Fruit fly (Drosophila melanogaster) whole organism, embryonic: ENCODE measurements around the gene CG13086.
A peak's percentile ranks its signal among the peaks of the same experiment; 100 is the strongest.

ENCODE experiments used
- BEAF-32 ChIP-seq: fragments of 200-800 bp; sonication (Bioruptor generic); optimal IDR thresholded peaks from 3 replicates; lab custom pipeline; 2017; ENCODE audit warnings: missing biosample characterization, missing genetic modification characterization, mild to moderate bottlenecking, moderate library complexity, missing genetic modification reagents
- CG10366 ChIP-seq: fragments of 200-800 bp; sonication (Bioruptor generic); IDR thresholded peaks from 2 replicates; pipeline ENCODE4 v1.3.6; 2022; ENCODE audit warnings: missing biosample characterization, missing genetic modification characterization
- CG11247 ChIP-seq: fragments of 200-800 bp; sonication (Bioruptor generic); IDR thresholded peaks from 2 replicates; pipeline ENCODE4 v1.3.6; 2022; ENCODE audit warnings: missing biosample characterization, missing genetic modification characterization
- CG11696 ChIP-seq: fragments of 200-800 bp; sonication (Bioruptor generic); IDR thresholded peaks from 2 replicates; pipeline ENCODE4 v1.3.6; 2022; ENCODE audit warnings: missing biosample characterization, missing genetic modification characterization
- CG12071 ChIP-seq: fragments of 200-800 bp; sonication (Bioruptor generic); optimal IDR thresholded peaks from 3 replicates; lab custom pipeline; 2018; ENCODE audit warnings: missing biosample characterization, mild to moderate bottlenecking, missing genetic modification characterization
- CG13775 ChIP-seq: fragments of 200-800 bp; sonication (Bioruptor generic); optimal IDR thresholded peaks from 3 replicates; lab custom pipeline; 2017; ENCODE audit warnings: missing biosample characterization, mild to moderate bottlenecking, missing genetic modification characterization
- CG15479 ChIP-seq: fragments of 200-800 bp; sonication (Bioruptor generic); optimal IDR thresholded peaks from 3 replicates; lab custom pipeline; 2019; ENCODE audit warnings: missing biosample characterization, mild to moderate bottlenecking, missing genetic modification characterization, moderate library complexity
- CG15696 ChIP-seq: fragments of 200-800 bp; sonication (Bioruptor generic); optimal IDR thresholded peaks from 2 replicates; lab custom pipeline; 2019; ENCODE audit warnings: missing biosample characterization, mild to moderate bottlenecking, missing genetic modification characterization, moderate library complexity
- CG17912 ChIP-seq: fragments of 200-800 bp; sonication (Bioruptor generic); optimal IDR thresholded peaks from 2 replicates; lab custom pipeline; 2018; ENCODE audit warnings: missing biosample characterization, mild to moderate bottlenecking, missing genetic modification characterization
- CG2678 ChIP-seq: fragments of 200-800 bp; sonication (Bioruptor generic); optimal IDR thresholded peaks from 3 replicates; lab custom pipeline; 2019; ENCODE audit warnings: missing biosample characterization, mild to moderate bottlenecking, missing genetic modification characterization, moderate library complexity
- CG30020 ChIP-seq: fragments of 200-800 bp; optimal IDR thresholded peaks from 2 replicates; lab custom pipeline; 2019; ENCODE audit warnings: missing biosample characterization, mild to moderate bottlenecking, missing genetic modification characterization, moderate library complexity
- CG3163 ChIP-seq: fragments of 200-800 bp; sonication (Bioruptor generic); optimal IDR thresholded peaks from 3 replicates; lab custom pipeline; 2016; ENCODE audit warnings: missing biosample characterization, missing genetic modification characterization
- CG3726 ChIP-seq: fragments of 200-800 bp; sonication (Bioruptor generic); IDR thresholded peaks from 3 replicates; pipeline ENCODE4, ENCODE4 v1.3.6; 2022; ENCODE audit warnings: missing biosample characterization, missing genetic modification characterization
- CG3995 ChIP-seq: fragments of 200-800 bp; sonication (Bioruptor generic); optimal IDR thresholded peaks from 3 replicates; lab custom pipeline; 2016; ENCODE audit warnings: missing biosample characterization, missing genetic modification characterization
- CG43689 ChIP-seq: fragments of 200-800 bp; sonication (Bioruptor generic); IDR thresholded peaks from 2 replicates; pipeline ENCODE4 v1.3.6; 2022; ENCODE audit warnings: missing biosample characterization, missing genetic modification characterization
- CG4707 ChIP-seq: fragments of 200-800 bp; sonication (Bioruptor generic); optimal IDR thresholded peaks from 2 replicates; lab custom pipeline; 2018; ENCODE audit warnings: missing biosample characterization, mild to moderate bottlenecking, missing genetic modification characterization, moderate library complexity
- CG6654 ChIP-seq: fragments of 200-800 bp; sonication (Bioruptor generic); optimal IDR thresholded peaks from 2 replicates; lab custom pipeline; 2017; ENCODE audit warnings: missing biosample characterization, mild to moderate bottlenecking, missing genetic modification characterization
- CG7839 ChIP-seq: fragments of 200-800 bp; sonication (Bioruptor generic); optimal IDR thresholded peaks from 3 replicates; lab custom pipeline; 2018; ENCODE audit warnings: missing biosample characterization, mild to moderate bottlenecking, missing genetic modification characterization, moderate library complexity
- CG8765 ChIP-seq: fragments of 200-800 bp; sonication (Bioruptor generic); IDR thresholded peaks from 2 replicates; pipeline ENCODE4 v1.3.6; 2022; ENCODE audit warnings: missing biosample characterization, missing genetic modification characterization
- CG8944 ChIP-seq: fragments of 200-800 bp; sonication (Bioruptor generic); optimal IDR thresholded peaks from 3 replicates; lab custom pipeline; 2016; ENCODE audit warnings: missing biosample characterization, missing genetic modification characterization
- Camta ChIP-seq: fragments of 200-800 bp; sonication (Bioruptor generic); optimal IDR thresholded peaks from 2 replicates; lab custom pipeline; 2016; ENCODE audit warnings: missing biosample characterization, missing genetic modification characterization
- Dip2 ChIP-seq: fragments of 200-800 bp; sonication (Bioruptor generic); IDR thresholded peaks from 2 replicates; pipeline ENCODE4 v1.3.6; 2022; ENCODE audit warnings: missing biosample characterization, missing genetic modification characterization
- Dp ChIP-seq: fragments of 200-800 bp; sonication (Bioruptor generic); optimal IDR thresholded peaks from 2 replicates; lab custom pipeline; 2018; ENCODE audit warnings: missing biosample characterization, mild to moderate bottlenecking, missing genetic modification characterization, moderate library complexity
- Fer1 ChIP-seq: fragments of 200-800 bp; sonication (Bioruptor generic); optimal IDR thresholded peaks from 2 replicates; lab custom pipeline; 2017; ENCODE audit warnings: missing biosample characterization, mild to moderate bottlenecking, missing genetic modification characterization
- GATAe ChIP-seq: fragments of 200-800 bp; sonication (Bioruptor generic); conservative IDR thresholded peaks from 2 replicates; pipeline ENCODE4 v1.3.6; 2022; ENCODE audit warnings: missing biosample characterization, missing genetic modification characterization
- HHEX ChIP-seq: fragments of 200-800 bp; sonication (Bioruptor generic); optimal IDR thresholded peaks from 3 replicates; lab custom pipeline; 2017; ENCODE audit warnings: missing biosample characterization, mild to moderate bottlenecking, missing genetic modification characterization, missing genetic modification reagents
- HLH54F ChIP-seq: fragments of 200-800 bp; sonication (Bioruptor generic); optimal IDR thresholded peaks from 3 replicates; lab custom pipeline; 2016; ENCODE audit warnings: missing biosample characterization, missing genetic modification characterization
- HmgZ ChIP-seq: fragments of 200-800 bp; sonication (Bioruptor generic); optimal IDR thresholded peaks from 2 replicates; lab custom pipeline; 2018; ENCODE audit warnings: missing biosample characterization, mild to moderate bottlenecking, missing genetic modification characterization
- Jarid2 ChIP-seq: fragments of 200-800 bp; sonication (Bioruptor generic); optimal IDR thresholded peaks from 3 replicates; lab custom pipeline; 2017; ENCODE audit warnings: mild to moderate bottlenecking, missing biosample characterization, missing genetic modification reagents, missing genetic modification characterization
- Mes4 ChIP-seq: fragments of 200-800 bp; sonication (Bioruptor generic); optimal IDR thresholded peaks from 2 replicates; lab custom pipeline; 2016; ENCODE audit warnings: missing biosample characterization, missing genetic modification characterization
- Nf-YC ChIP-seq: fragments of 200-800 bp; optimal IDR thresholded peaks from 3 replicates; lab custom pipeline; 2019; ENCODE audit warnings: missing biosample characterization, mild to moderate bottlenecking, missing genetic modification characterization, moderate library complexity
- Sin3A ChIP-seq: fragments of >200 bp; optimal IDR thresholded peaks from 2 replicates; lab custom pipeline; 2018
- Usf ChIP-seq: fragments of 200-800 bp; sonication (Bioruptor generic); optimal IDR thresholded peaks from 2 replicates; lab custom pipeline; 2017; ENCODE audit warnings: missing genotype, missing biosample characterization, missing genetic modification characterization
- ab ChIP-seq: fragments of 200-800 bp; sonication (Bioruptor generic); optimal IDR thresholded peaks from 2 replicates; lab custom pipeline; 2016; ENCODE audit warnings: missing biosample characterization, missing genetic modification characterization
- amos ChIP-seq: fragments of 200-800 bp; sonication (Bioruptor generic); IDR thresholded peaks from 2 replicates; pipeline ENCODE4 v1.3.6; 2022; ENCODE audit warnings: missing biosample characterization, missing genetic modification characterization; ENCODE audit not compliant: partially characterized antibody
- caup ChIP-seq: fragments of 200-800 bp; sonication (Bioruptor generic); optimal IDR thresholded peaks from 3 replicates; lab custom pipeline; 2017; ENCODE audit warnings: missing biosample characterization, mild to moderate bottlenecking, missing genetic modification characterization, moderate library complexity; ENCODE audit not compliant: severe bottlenecking
- cwo ChIP-seq: fragments of 200-800 bp; sonication (Bioruptor generic); optimal IDR thresholded peaks from 3 replicates; lab custom pipeline; 2017; ENCODE audit warnings: missing biosample characterization, missing genetic modification characterization, mild to moderate bottlenecking, moderate library complexity, missing genetic modification reagents
- dimm ChIP-seq: fragments of 200-800 bp; sonication (Bioruptor generic); IDR thresholded peaks from 2 replicates; pipeline ENCODE4 v1.3.6; 2022; ENCODE audit warnings: missing biosample characterization, missing genetic modification characterization
- fd96Cb ChIP-seq: fragments of 200-800 bp; sonication (Bioruptor generic); optimal IDR thresholded peaks from 2 replicates; lab custom pipeline; 2018; ENCODE audit warnings: missing biosample characterization, mild to moderate bottlenecking, missing genetic modification characterization, moderate library complexity
- fru ChIP-seq: fragments of >200 bp; optimal IDR thresholded peaks from 2 replicates; lab custom pipeline; 2017
- ftz-f1 ChIP-seq: fragments of 200-800 bp; sonication (Bioruptor generic); optimal IDR thresholded peaks from 2 replicates; lab custom pipeline; 2016; ENCODE audit warnings: missing biosample characterization, missing genetic modification characterization
- gfzf ChIP-seq: fragments of 200-800 bp; sonication (Bioruptor generic); optimal IDR thresholded peaks from 2 replicates; lab custom pipeline; 2016; ENCODE audit warnings: missing biosample characterization, mild to moderate bottlenecking, missing genetic modification characterization, moderate library complexity
- gt ChIP-seq: fragments of 200-800 bp; sonication (Bioruptor generic); IDR thresholded peaks from 2 replicates; pipeline ENCODE4 v1.3.6; 2022; ENCODE audit warnings: missing biosample characterization, missing genetic modification characterization
- lab ChIP-seq: fragments of 200-800 bp; sonication (Bioruptor generic); optimal IDR thresholded peaks from 3 replicates; lab custom pipeline; 2017; ENCODE audit warnings: missing biosample characterization, missing genetic modification characterization, mild to moderate bottlenecking, moderate library complexity, missing genetic modification reagents
- nom ChIP-seq: fragments of 200-800 bp; sonication (Bioruptor generic); optimal IDR thresholded peaks from 2 replicates; lab custom pipeline; 2017; ENCODE audit warnings: missing biosample characterization, missing genetic modification characterization, mild to moderate bottlenecking, moderate library complexity, missing genetic modification reagents
- row ChIP-seq: fragments of 200-800 bp; sonication (Bioruptor generic); IDR thresholded peaks from 3 replicates; pipeline ENCODE4 v1.3.6; 2022; ENCODE audit warnings: missing biosample characterization, missing genetic modification characterization
- sens ChIP-seq: fragments of 200-800 bp; sonication (Bioruptor generic); peaks from one replicate; lab custom pipeline; 2016; ENCODE audit warnings: missing biosample characterization, missing genetic modification characterization
- shn ChIP-seq: fragments of 200-800 bp; sonication (Bioruptor generic); optimal IDR thresholded peaks from 3 replicates; lab custom pipeline; 2016; ENCODE audit warnings: missing biosample characterization, missing genetic modification characterization
- slou ChIP-seq: fragments of 200-800 bp; sonication (Bioruptor generic); optimal IDR thresholded peaks from 3 replicates; lab custom pipeline; 2016; ENCODE audit warnings: missing biosample characterization, missing genetic modification characterization
- unc-4 ChIP-seq: fragments of 200-800 bp; sonication (Bioruptor generic); IDR thresholded peaks from 2 replicates; pipeline ENCODE4 v1.3.6; 2022; ENCODE audit warnings: missing biosample characterization, missing genetic modification characterization; ENCODE audit not compliant: partially characterized antibody
- wek ChIP-seq: fragments of 200-800 bp; sonication (Bioruptor generic); optimal IDR thresholded peaks from 3 replicates; lab custom pipeline; 2018; ENCODE audit warnings: missing biosample characterization, mild to moderate bottlenecking, missing genetic modification characterization, moderate library complexity
- zf30C ChIP-seq: fragments of 200-800 bp; sonication (Bioruptor generic); optimal IDR thresholded peaks from 3 replicates; lab custom pipeline; 2018; ENCODE audit warnings: missing biosample characterization, mild to moderate bottlenecking, missing genetic modification characterization

CG13086 gene

dm6 chr2L:19364622-19365021 lies 447 bp downstream of the CG13086 start (continued):
- TF ChIP-seq CG43689 (GFP tag; lab: Robert Waterston, UW) (no peak), fru (no peak), Nf-YC (tag; lab: Kevin White, UChicago) (no peak), CG6654 (GFP tag; lab: Kevin White, UChicago) (no peak), shn (GFP tag; lab: Kevin White, UChicago) (no peak), Dip2 (no peak), CG13775 (GFP tag; lab: Kevin White, UChicago) (peak; percentile 18), CG7839 (tag; lab: Kevin White, UChicago) (peak; percentile 36), CG15479 (GFP tag; lab: Kevin White, UChicago) (no peak), CG17912 (GFP tag; lab: Kevin White, UChicago) (no peak), BEAF-32 (GFP tag; lab: Kevin White, UChicago) (no peak), CG10366 (GFP tag; lab: Robert Waterston, UW) (no peak), CG11247 (no peak), Jarid2 (GFP tag; lab: Kevin White, UChicago) (no peak), CG12071 (GFP tag; lab: Kevin White, UChicago) (no peak), row (GFP tag; lab: Robert Waterston, UW) (peak; percentile 48; the same call in 2 of the 3 replicates), CG15696 (tag; lab: Kevin White, UChicago) (peak; percentile 45), CG2678 (peak; percentile 47), ab (GFP tag; lab: Kevin White, UChicago) (no peak), CG8765 (GFP tag; lab: Robert Waterston, UW) (no peak), gfzf (GFP tag; lab: Kevin White, UChicago) (no peak), zf30C (GFP tag; lab: Kevin White, UChicago) (no peak), gt (no peak), Usf (GFP tag; lab: Kevin White, UChicago) (no peak), nom (no peak), Dp (GFP tag; lab: Kevin White, UChicago) (no peak), HLH54F (GFP tag; lab: Kevin White, UChicago) (no peak), CG4707 (no peak), CG30020 (tag; lab: Kevin White, UChicago) (no peak), unc-4 (GFP tag; lab: Robert Waterston, UW) (no peak), HHEX (GFP tag; lab: Kevin White, UChicago) (peak; percentile 26), CG8944 (GFP tag; lab: Kevin White, UChicago) (no peak), fd96Cb (tag; lab: Kevin White, UChicago) (peak; percentile 10), Sin3A (lab: Kevin White, UChicago) (no peak), HmgZ (tag; lab: Kevin White, UChicago) (no peak), slou (GFP tag; lab: Kevin White, UChicago) (no peak), Fer1 (GFP tag; lab: Kevin White, UChicago) (peak; percentile 5), wek (GFP tag; lab: Kevin White, UChicago) (no peak), lab (GFP tag; lab: Kevin White, UChicago) (peak; percentile 39), caup (GFP tag; lab: Kevin White, UChicago) (no peak), GATAe (GFP tag; lab: Robert Waterston, UW) (no peak), Camta (GFP tag; lab: Kevin White, UChicago) (no peak), dimm (GFP tag; lab: Robert Waterston, UW) (no peak), amos (GFP tag; lab: Robert Waterston, UW) (no peak), CG3995 (GFP tag; lab: Kevin White, UChicago) (no peak), sens (GFP tag; lab: Kevin White, UChicago) (peak; percentile 72), Mes4 (GFP tag; lab: Kevin White, UChicago) (no peak), cwo (GFP tag; lab: Kevin White, UChicago) (peak; percentile 35), ftz-f1 (GFP tag; lab: Kevin White, UChicago) (no peak), CG3163 (no peak), CG3726 (no peak), CG11696 (GFP tag; lab: Robert Waterston, UW) (no peak)
